Fruit fly (Drosophila melanogaster): ENCODE results near the gene btn.

- TF ChIP-seq CG8478 (optimal IDR thresholded peaks at IDR 0.05) (no peak), CTCF (optimal IDR thresholded peaks at IDR 0.05) (no peak)
Measured at dm6 chr3R:22626842-22627392, 40.5 kb upstream of the btn start.
